Worm (Caenorhabditis elegans) whole organism, L1 larva: ENCODE data around the gene bbs-2.

ENCODE experiments used
- Y116A8C.19 ChIP-seq: sonication (generic microtip); optimal IDR thresholded peaks from 2 replicates; lab custom pipeline; 2016; ENCODE audit warnings: missing compliant biosample characterization, missing genetic modification characterization, borderline replicate concordance
- aly-2 ChIP-seq: fragments of 150-350 bp; optimal IDR thresholded peaks from 2 replicates; lab custom pipeline; 2014; ENCODE audit warnings: missing biosample characterization, missing genetic modification characterization
- blmp-1 ChIP-seq: fragments of 150-350 bp; optimal IDR thresholded peaks from 2 replicates; lab custom pipeline; 2014; ENCODE audit warnings: missing biosample characterization, missing genetic modification characterization
- ceh-90 ChIP-seq: sonication (generic microtip); optimal IDR thresholded peaks from 2 replicates; lab custom pipeline; 2016; ENCODE audit warnings: missing genetic modification characterization, missing compliant biosample characterization
- dpl-1 ChIP-seq, 3 experiments: fragments of 150-350 bp in 2 of 3; sonication (generic microtip) in 1 of 3; optimal IDR thresholded peaks; 2 replicates each; lab custom pipeline; 2014 to 2017; ENCODE audit warnings: missing biosample characterization in 3 of 3, missing genetic modification characterization in 3 of 3, missing genetic modification reagents in 3 of 3
- dsc-1 ChIP-seq: sonication (generic microtip); optimal IDR thresholded peaks from 2 replicates; lab custom pipeline; 2016; ENCODE audit warnings: mild to moderate bottlenecking, missing genetic modification characterization, missing compliant biosample characterization
- efl-1 ChIP-seq, 4 experiments: fragments of 150-350 bp; optimal IDR thresholded peaks in 3 of 4; peaks in 1 of 4; 1 replicate in 1 of 4; 2 replicates in 3 of 4; lab custom pipeline; 2014; ENCODE audit warnings: missing biosample characterization in 2 of 4, missing genetic modification characterization in 2 of 4, missing genetic modification reagents in 2 of 4
- egl-27 ChIP-seq, 2 experiments: fragments of 150-350 bp in 1 of 2; sonication (generic microtip); optimal IDR thresholded peaks; 3 replicates each; lab custom pipeline; 2017 to 2018; ENCODE audit warnings: missing biosample characterization in 2 of 2, missing genetic modification characterization in 2 of 2, missing genetic modification reagents in 2 of 2
- elt-2 ChIP-seq: sonication (generic microtip); optimal IDR thresholded peaks from 2 replicates; lab custom pipeline; 2016; ENCODE audit warnings: missing genetic modification characterization, mild to moderate bottlenecking, inconsistent platforms, missing compliant biosample characterization, missing genetic modification reagents
- elt-3 ChIP-seq, 6 experiments: fragments of 150-350 bp in 1 of 6; sonication (generic microtip); optimal IDR thresholded peaks; 2 replicates each; lab custom pipeline; 2017 to 2018; ENCODE audit warnings: missing biosample characterization in 6 of 6, missing genetic modification characterization in 6 of 6, inconsistent platforms in 1 of 6
- ets-5 ChIP-seq: fragments of 200-800 bp; sonication (Bioruptor generic); IDR thresholded peaks from 2 replicates; pipeline ENCODE4 v1.3.6; 2022; ENCODE audit warnings: missing genetic modification characterization, missing compliant biosample characterization
- lin-14 ChIP-seq: fragments of 200-800 bp; sonication (Bioruptor generic); optimal IDR thresholded peaks from 2 replicates; lab custom pipeline; 2018; ENCODE audit warnings: mild to moderate bottlenecking, missing genetic modification characterization, moderate library complexity, missing compliant biosample characterization
- lin-35 ChIP-seq, 2 experiments: fragments of 150-350 bp; optimal IDR thresholded peaks; 2 replicates each; lab custom pipeline; 2014; ENCODE audit warnings: missing biosample characterization in 2 of 2, missing genetic modification characterization in 2 of 2, missing genetic modification reagents in 2 of 2
- lin-39 ChIP-seq: fragments of 150-350 bp; optimal IDR thresholded peaks from 2 replicates; lab custom pipeline; 2014; ENCODE audit warnings: missing biosample characterization, missing genetic modification reagents, missing genetic modification characterization
- lsy-2 ChIP-seq, 2 experiments: fragments of 150-350 bp; optimal IDR thresholded peaks; 2 replicates each; lab custom pipeline; 2014; ENCODE audit warnings: missing biosample characterization in 2 of 2, missing genetic modification characterization in 2 of 2
- nhr-12 ChIP-seq: sonication (generic microtip); optimal IDR thresholded peaks from 2 replicates; lab custom pipeline; 2017; ENCODE audit warnings: missing biosample characterization, missing genetic modification characterization
- nhr-237 ChIP-seq: fragments of 150-350 bp; optimal IDR thresholded peaks from 2 replicates; lab custom pipeline; 2014; ENCODE audit warnings: missing biosample characterization, missing genetic modification characterization
- nhr-47 ChIP-seq: sonication (generic microtip); optimal IDR thresholded peaks from 2 replicates; lab custom pipeline; 2016; ENCODE audit warnings: mild to moderate bottlenecking, missing genetic modification characterization, moderate library complexity, missing compliant biosample characterization
- nhr-71 ChIP-seq: sonication (generic microtip); optimal IDR thresholded peaks from 2 replicates; lab custom pipeline; 2016; ENCODE audit warnings: mild to moderate bottlenecking, missing genetic modification characterization, moderate library complexity, missing compliant biosample characterization
- nhr-84 ChIP-seq: sonication (generic microtip); optimal IDR thresholded peaks from 2 replicates; lab custom pipeline; 2017; ENCODE audit warnings: missing biosample characterization, missing genetic modification characterization
- nhr-85 ChIP-seq: sonication (generic microtip); peaks from one replicate; lab custom pipeline; 2016; ENCODE audit warnings: missing genetic modification characterization, inconsistent platforms, missing compliant biosample characterization
- nhr-90 ChIP-seq: sonication (generic microtip); optimal IDR thresholded peaks from 2 replicates; lab custom pipeline; 2016; ENCODE audit warnings: mild to moderate bottlenecking, missing genetic modification characterization, missing compliant biosample characterization; ENCODE audit not compliant: poor library complexity
- pag-3 ChIP-seq: sonication (generic microtip); optimal IDR thresholded peaks from 2 replicates; lab custom pipeline; 2017; ENCODE audit warnings: missing genetic modification characterization, mild to moderate bottlenecking, missing compliant biosample characterization, antibody characterized with exemption, borderline replicate concordance; ENCODE audit not compliant: insufficient read depth
- pqm-1 ChIP-seq: sonication (generic microtip); optimal IDR thresholded peaks from 3 replicates; lab custom pipeline; 2017; ENCODE audit warnings: missing biosample characterization, missing genetic modification characterization
- rnt-1 ChIP-seq: sonication (generic microtip); optimal IDR thresholded peaks from 2 replicates; lab custom pipeline; 2016; ENCODE audit warnings: mild to moderate bottlenecking, missing genetic modification characterization, moderate library complexity, missing compliant biosample characterization
- snpc-4 ChIP-seq: fragments of 150-350 bp; optimal IDR thresholded peaks from 2 replicates; lab custom pipeline; 2014; ENCODE audit warnings: missing biosample characterization, missing genetic modification characterization
- snu-23 ChIP-seq: sonication (generic microtip); optimal IDR thresholded peaks from 2 replicates; lab custom pipeline; 2016; ENCODE audit warnings: missing genetic modification characterization, missing compliant biosample characterization
- tbx-2 ChIP-seq: sonication (generic microtip); optimal IDR thresholded peaks from 2 replicates; lab custom pipeline; 2016; ENCODE audit warnings: missing genetic modification characterization, missing compliant biosample characterization
- tlp-1 ChIP-seq: fragments of 150-350 bp; optimal IDR thresholded peaks from 2 replicates; lab custom pipeline; 2014; ENCODE audit warnings: missing biosample characterization, missing genetic modification characterization
- unc-30 ChIP-seq: sonication (generic microtip); optimal IDR thresholded peaks from 2 replicates; lab custom pipeline; 2017; ENCODE audit warnings: missing biosample characterization, missing genetic modification characterization
- xbp-1 ChIP-seq: sonication (generic microtip); optimal IDR thresholded peaks from 2 replicates; lab custom pipeline; 2016; ENCODE audit warnings: missing genetic modification characterization, missing compliant biosample characterization
- ztf-4 ChIP-seq: fragments of 150-350 bp; optimal IDR thresholded peaks from 2 replicates; lab custom pipeline; 2014; ENCODE audit warnings: missing biosample characterization, missing genetic modification characterization

Gene bbs-2

DNA sequence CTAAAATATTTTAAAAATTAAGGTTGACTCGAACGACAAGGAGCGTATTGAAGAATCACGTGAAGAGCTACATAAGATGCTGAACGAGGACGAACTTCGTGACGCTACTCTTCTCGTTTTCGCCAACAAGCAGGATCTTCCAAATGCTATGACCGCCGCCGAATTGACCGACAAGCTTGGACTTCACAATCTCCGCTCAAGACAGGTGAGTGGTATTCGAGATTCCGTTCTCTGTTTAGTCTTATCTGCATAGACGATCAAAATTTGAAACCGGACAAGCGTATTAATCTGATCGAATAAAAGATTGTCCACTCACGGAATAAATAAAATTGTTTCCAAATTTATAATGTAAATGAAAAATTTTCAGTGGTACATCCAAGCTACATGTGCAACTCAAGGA is 49.2 kb downstream of the bbs-2 start:
- TF ChIP-seq dsc-1 (tag; lab: Kevin White, UChicago) (no peak), nhr-12 (tag; lab: Kevin White, UChicago) (no peak), ets-5 (GFP tag; lab: Robert Waterston, UW) (no peak), ceh-90 (no peak), lin-14 (GFP tag; lab: Kevin White, UChicago) (peak; percentile 17), nhr-85 (tag; lab: Kevin White, UChicago) (peak; percentile 78)

DNA sequence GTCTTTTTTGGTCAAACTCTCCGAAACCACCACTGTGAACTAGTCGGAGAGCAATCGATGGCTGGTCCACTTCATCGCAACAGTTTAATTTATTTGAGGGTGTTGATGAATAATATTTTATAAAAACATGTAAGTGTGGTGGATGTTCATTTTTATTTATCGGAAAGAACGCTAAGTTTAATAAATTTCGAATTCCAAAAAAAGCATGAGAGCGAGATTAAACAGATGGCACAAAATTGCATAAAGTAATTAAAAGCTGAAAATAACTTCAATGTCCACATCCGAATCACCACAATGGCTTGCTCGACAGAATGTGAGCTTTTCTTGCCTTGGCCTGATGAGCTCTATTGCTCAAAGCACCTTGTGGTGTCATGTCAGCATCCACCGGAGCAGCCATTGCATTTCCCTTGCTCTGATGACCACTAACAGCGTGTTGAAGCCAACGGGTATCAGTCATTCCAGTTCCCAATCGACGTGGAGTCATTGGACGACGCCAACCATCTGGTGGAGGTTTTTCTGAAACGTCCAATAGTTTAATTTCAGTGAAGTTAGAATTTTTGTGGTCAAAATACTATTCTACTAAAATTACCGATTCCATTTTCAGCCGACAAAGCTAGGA is 50.0 kb downstream of the bbs-2 start:
- TF ChIP-seq nhr-85 (tag; lab: Kevin White, UChicago) = peak; percentile 26
- TF ChIP-seq nhr-71 (tag; lab: Kevin White, UChicago) = peak; percentile 14
- no peak for TF ChIP-seq nhr-47
- TF ChIP-seq nhr-237 (tag; lab: Kevin White, UChicago) = no peak
- peak; percentile 26 for TF ChIP-seq nhr-90 (tag; lab: Kevin White, UChicago)
- no peak for TF ChIP-seq snpc-4 (tag; lab: Kevin White, UChicago)
- peak; percentile 20 for TF ChIP-seq rnt-1 (tag; lab: Kevin White, UChicago)
- peak; percentile 50 for TF ChIP-seq aly-2 (tag; lab: Kevin White, UChicago)
- TF ChIP-seq efl-1 (optimal IDR thresholded peaks at IDR 0.05; lab: Kevin White, UChicago) = no peak
- TF ChIP-seq efl-1 (GFP tag; optimal IDR thresholded peaks at IDR 0.05 in 1 of 2; lab: Kevin White, UChicago) = peak in 1 of 2 experiments; percentile 90
- peak; percentile 4 for TF ChIP-seq snu-23 (GFP tag; lab: Kevin White, UChicago)

DNA sequence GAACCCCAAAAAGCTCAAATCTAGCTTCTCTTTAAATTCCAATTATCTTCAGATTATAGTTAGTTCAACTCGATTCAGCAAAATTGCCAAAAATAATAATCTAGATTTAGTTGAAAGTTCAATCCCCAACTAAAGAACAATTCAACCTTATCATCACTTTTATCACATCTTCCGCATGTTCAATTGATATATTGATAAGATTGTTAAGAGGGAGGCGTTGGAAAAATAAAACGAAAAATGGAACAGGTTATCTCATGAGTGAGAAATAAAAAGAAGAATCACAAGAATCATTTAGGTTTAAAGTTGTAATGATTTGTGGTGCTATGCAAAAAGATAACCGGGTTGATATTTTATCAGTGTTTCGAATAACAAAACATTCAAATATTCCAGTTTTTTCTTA is 51.9 kb downstream of the bbs-2 start:
- TF ChIP-seq dsc-1 (tag; lab: Kevin White, UChicago) = no peak
- TF ChIP-seq Y116A8C.19 (tag; lab: Kevin White, UChicago) = no peak
- no peak for TF ChIP-seq lsy-2 (tag; optimal IDR thresholded peaks at IDR 0.05; lab: Kevin White, UChicago)
- no peak for TF ChIP-seq tlp-1
- no peak for TF ChIP-seq egl-27 (tag; optimal IDR thresholded peaks at IDR 0.05; lab: Kevin White, UChicago)
- TF ChIP-seq elt-2 (tag; lab: Kevin White, UChicago) = peak; percentile 2
- TF ChIP-seq unc-30 (tag; lab: Kevin White, UChicago) = no peak
- TF ChIP-seq pqm-1 (tag; lab: Kevin White, UChicago) = no peak
- TF ChIP-seq blmp-1 (tag; lab: Kevin White, UChicago) = peak; percentile 55
- no peak for TF ChIP-seq dpl-1 (GFP tag; optimal IDR thresholded peaks at IDR 0.05; lab: Kevin White, UChicago)
- TF ChIP-seq ztf-4 = no peak
- no peak for TF ChIP-seq nhr-84
- TF ChIP-seq elt-3 (tag; optimal IDR thresholded peaks at IDR 0.05; lab: Kevin White, UChicago) = peak in 5 of 6 experiments; percentile 31 to 99 (median 85)
- no peak for TF ChIP-seq lin-39 (tag; lab: Kevin White, UChicago)

DNA sequence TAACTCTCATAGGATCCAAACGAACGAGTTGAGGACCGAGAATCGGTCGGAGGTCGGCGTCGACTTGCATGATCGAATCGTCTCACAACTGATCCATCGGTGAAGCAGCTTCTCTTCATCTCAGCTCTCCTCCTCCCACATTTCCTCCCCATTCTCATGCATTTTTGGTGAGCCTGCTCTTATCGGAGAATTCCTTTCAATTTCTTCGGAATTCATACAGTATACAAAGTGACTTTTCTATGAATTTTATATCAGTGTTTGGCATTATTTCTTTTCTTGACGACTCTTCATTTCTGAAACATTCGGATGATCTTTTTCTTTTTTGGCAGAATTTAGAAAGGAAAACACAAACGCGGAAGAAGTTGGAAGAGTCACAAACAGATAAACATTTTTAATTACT is 53.2 kb downstream of the bbs-2 start, which contains the start of gene mec-17:
Gene mec-17, minus strand, starts transcription at position 101 of the 400 bp plus-strand sequence.
- no peak for TF ChIP-seq pag-3 (tag; lab: Kevin White, UChicago)
- no peak for TF ChIP-seq tbx-2 (tag; lab: Kevin White, UChicago)
- no peak for TF ChIP-seq ceh-90
- TF ChIP-seq rnt-1 (tag; lab: Kevin White, UChicago) = no peak
- TF ChIP-seq xbp-1 (tag; lab: Kevin White, UChicago) = no peak
- TF ChIP-seq lin-35 (GFP tag; optimal IDR thresholded peaks at IDR 0.05; lab: Kevin White, UChicago) = no peak
- TF ChIP-seq, all 84 proteins: peak for 0
